Fruit fly (Drosophila melanogaster): ENCODE measurements around the gene Grl36a.

Gene Grl36a

dm6 chr2L:17181638-17182037 is at the start of gene Grl36a:
TSS of gene Grl36a (plus strand) at chr2L:17181938.
- TF ChIP-seq toe (GFP tag; optimal IDR thresholded peaks at IDR 0.05) (no peak), Hr96 (GFP tag; optimal IDR thresholded peaks at IDR 0.05) (no peak), Clk (GFP tag; optimal IDR thresholded peaks at IDR 0.05) (no peak), CG7101 (tag; optimal IDR thresholded peaks at IDR 0.05) (no peak), cic (GFP tag; optimal IDR thresholded peaks at IDR 0.05) (no peak), CG33017 (tag; optimal IDR thresholded peaks at IDR 0.05) (no peak), CG7045 (GFP tag; optimal IDR thresholded peaks at IDR 0.05) (no peak), pad (GFP tag; optimal IDR thresholded peaks at IDR 0.05) (no peak), CG12768 (GFP tag; optimal IDR thresholded peaks at IDR 0.05) (no peak), CG11617 (GFP tag; optimal IDR thresholded peaks at IDR 0.05) (no peak), CG1620 (GFP tag; optimal IDR thresholded peaks at IDR 0.05) (no peak), bab1 (GFP tag; optimal IDR thresholded peaks at IDR 0.05) (no peak), Mnt (GFP tag; optimal IDR thresholded peaks at IDR 0.05) (no peak), CG14711 (tag; optimal IDR thresholded peaks at IDR 0.05) (no peak), cnc (optimal IDR thresholded peaks at IDR 0.05) (no peak), CG5204 (GFP tag; optimal IDR thresholded peaks at IDR 0.05) (no peak), Crg-1 (GFP tag; optimal IDR thresholded peaks at IDR 0.05) (no peak), ovo (GFP tag; optimal IDR thresholded peaks at IDR 0.05) (no peak), kay (GFP tag; ENCODE audit: borderline replicate concordance) (no peak)

DNA sequence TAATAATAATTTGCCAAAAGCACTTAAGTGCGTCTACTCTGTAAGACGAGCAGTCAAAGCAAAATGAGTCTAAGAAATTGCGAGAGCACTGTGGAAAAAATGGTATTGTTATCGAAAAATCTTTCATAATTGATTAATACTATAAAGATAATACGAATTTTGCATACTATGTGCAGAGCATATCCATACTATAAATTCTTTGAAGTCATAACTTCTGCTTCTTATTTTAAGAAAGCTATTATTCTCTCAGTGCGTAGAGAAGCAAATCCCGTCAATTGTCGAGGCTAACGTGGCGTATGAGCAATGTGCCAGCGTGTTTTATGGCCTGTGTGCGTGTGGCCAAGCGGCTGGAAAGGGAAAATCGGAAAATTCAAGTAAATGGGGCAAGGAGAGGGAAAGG is 22.1 kb upstream of the Grl36a start:
- TF ChIP-seq CG12768 (GFP tag; optimal IDR thresholded peaks at IDR 0.05) = no peak
- TF ChIP-seq cic (GFP tag; optimal IDR thresholded peaks at IDR 0.05) = no peak
- TF ChIP-seq kay (GFP tag; ENCODE audit: borderline replicate concordance) = no peak
- no peak for TF ChIP-seq CG33017 (tag; optimal IDR thresholded peaks at IDR 0.05)
- TF ChIP-seq Clk (GFP tag; optimal IDR thresholded peaks at IDR 0.05) = no peak
- TF ChIP-seq CG5204 (GFP tag; optimal IDR thresholded peaks at IDR 0.05) = no peak
- no peak for TF ChIP-seq CG7045 (GFP tag; optimal IDR thresholded peaks at IDR 0.05)
- TF ChIP-seq pad (GFP tag; optimal IDR thresholded peaks at IDR 0.05) = no peak

dm6 chr2L:17163344-17163743 is 18.4 kb upstream of the Grl36a start:
- no peak for TF ChIP-seq cic (GFP tag; optimal IDR thresholded peaks at IDR 0.05)
- TF ChIP-seq Mnt (GFP tag; optimal IDR thresholded peaks at IDR 0.05) = no peak
- TF ChIP-seq tj (GFP tag; optimal IDR thresholded peaks at IDR 0.05) = no peak
- TF ChIP-seq Clk (GFP tag; optimal IDR thresholded peaks at IDR 0.05) = no peak
- no peak for TF ChIP-seq toe (GFP tag; optimal IDR thresholded peaks at IDR 0.05)
- no peak for TF ChIP-seq bab1 (GFP tag; optimal IDR thresholded peaks at IDR 0.05)
- no peak for TF ChIP-seq CG7045 (GFP tag; optimal IDR thresholded peaks at IDR 0.05)
- TF ChIP-seq CG1620 (GFP tag; optimal IDR thresholded peaks at IDR 0.05) = no peak
- TF ChIP-seq cnc (optimal IDR thresholded peaks at IDR 0.05) = no peak
- TF ChIP-seq CG5204 (GFP tag; optimal IDR thresholded peaks at IDR 0.05) = no peak
- TF ChIP-seq CG11617 (GFP tag; optimal IDR thresholded peaks at IDR 0.05) = no peak
- TF ChIP-seq pad (GFP tag; optimal IDR thresholded peaks at IDR 0.05) = no peak

DNA sequence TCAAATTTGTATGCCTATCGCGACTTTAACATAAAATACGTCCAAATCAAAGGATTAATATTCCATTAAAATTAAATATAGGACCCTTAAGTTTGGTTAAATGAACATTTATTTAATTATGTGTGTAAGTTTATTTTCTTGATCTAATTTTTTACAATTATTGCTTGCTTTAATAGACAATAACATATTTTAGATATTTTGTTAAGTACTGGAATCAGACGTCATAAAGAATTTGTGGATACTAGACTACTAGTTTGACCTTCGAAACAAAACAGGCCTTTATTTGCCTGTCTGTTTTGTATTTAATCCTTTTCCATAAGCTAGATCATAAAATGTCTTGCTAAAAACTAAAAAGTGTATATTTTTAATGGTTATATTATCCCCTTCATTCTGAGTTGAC is 8.6 kb upstream of the Grl36a start, which contains the start of gene CG34169:
TSS of gene CG34169 (plus strand) at position 301 of the 400 bp plus-strand sequence.
- TF ChIP-seq tj (GFP tag; optimal IDR thresholded peaks at IDR 0.05) (no peak), ovo (GFP tag; optimal IDR thresholded peaks at IDR 0.05) (no peak), Mnt (GFP tag; optimal IDR thresholded peaks at IDR 0.05) (no peak), Crg-1 (GFP tag; optimal IDR thresholded peaks at IDR 0.05) (no peak)

dm6 chr2L:17176318-17176717 is 5.4 kb upstream of the Grl36a start, which contains the start of gene Gr36a:
TSS of gene Gr36a (plus strand) at chr2L:17176618.
- TF ChIP-seq CG14711 (tag; optimal IDR thresholded peaks at IDR 0.05) (no peak), CG33017 (tag; optimal IDR thresholded peaks at IDR 0.05) (no peak), cnc (optimal IDR thresholded peaks at IDR 0.05) (no peak), kay (GFP tag; ENCODE audit: borderline replicate concordance) (no peak)

DNA sequence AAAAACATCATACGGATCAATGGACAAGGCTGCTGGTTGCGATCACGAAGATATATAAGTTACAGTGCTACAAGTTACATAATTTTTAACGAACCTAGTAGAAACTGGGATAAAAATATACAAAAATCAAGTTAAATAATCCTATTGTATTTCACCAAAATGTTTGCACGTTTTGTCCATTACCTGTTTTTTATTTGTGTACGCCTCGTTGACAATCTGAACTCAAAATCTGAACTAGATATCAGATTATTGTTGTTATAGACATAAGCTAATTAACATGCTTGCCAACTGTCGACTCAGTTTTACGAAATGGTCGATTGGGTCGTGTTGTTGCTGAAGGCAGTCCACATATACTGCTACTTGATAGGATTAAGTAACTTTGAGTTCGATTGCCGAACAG is 3.3 kb upstream of the Grl36a start, which contains the start of gene Gr36b:
TSS of gene Gr36b (plus strand) at position 301 of the 400 bp plus-strand sequence.
- TF ChIP-seq cic (GFP tag; optimal IDR thresholded peaks at IDR 0.05) = no peak

dm6 chr2L:17180038-17180437 is 1.7 kb upstream of the Grl36a start, which contains the start of gene Gr36c:
TSS of gene Gr36c (plus strand) at chr2L:17180338.
- TF ChIP-seq cic (GFP tag; optimal IDR thresholded peaks at IDR 0.05) (no peak), kay (GFP tag; ENCODE audit: borderline replicate concordance) (no peak), CG7045 (GFP tag; optimal IDR thresholded peaks at IDR 0.05) (no peak)

- no peak for TF ChIP-seq ovo (GFP tag; optimal IDR thresholded peaks at IDR 0.05)
- no peak for TF ChIP-seq Mnt (GFP tag; optimal IDR thresholded peaks at IDR 0.05)
- no peak for TF ChIP-seq pad (GFP tag; optimal IDR thresholded peaks at IDR 0.05)
- TF ChIP-seq kay (GFP tag; ENCODE audit: borderline replicate concordance) = no peak
- TF ChIP-seq Clk (GFP tag; optimal IDR thresholded peaks at IDR 0.05) = no peak
- no peak for TF ChIP-seq CG7045 (GFP tag; optimal IDR thresholded peaks at IDR 0.05)
- no peak for TF ChIP-seq toe (GFP tag; optimal IDR thresholded peaks at IDR 0.05)
- no peak for TF ChIP-seq CG14711 (tag; optimal IDR thresholded peaks at IDR 0.05)
- no peak for TF ChIP-seq CG7101 (tag; optimal IDR thresholded peaks at IDR 0.05)
- TF ChIP-seq bab1 (GFP tag; optimal IDR thresholded peaks at IDR 0.05) = no peak
- TF ChIP-seq CG11617 (GFP tag; optimal IDR thresholded peaks at IDR 0.05) = no peak
Observed at dm6 chr2L:17195197-17195596, 13.5 kb downstream of the Grl36a start.

Data from whole organism, adult.